Worm (Caenorhabditis elegans) whole organism, L3 larva: ENCODE measurements around the gene srz-72.

Experiments
- R02D3.7 ChIP-seq: fragments of 150-350 bp; optimal IDR thresholded peaks from 2 replicates; lab custom pipeline; 2014; ENCODE audit warnings: missing biosample characterization, missing genetic modification characterization
- ZK546.5 ChIP-seq: sonication (generic microtip); optimal IDR thresholded peaks from 2 replicates; lab custom pipeline; 2017; ENCODE audit warnings: missing biosample characterization, missing genetic modification characterization
- aly-2 ChIP-seq: fragments of 150-350 bp; optimal IDR thresholded peaks from 2 replicates; lab custom pipeline; 2014; ENCODE audit warnings: missing biosample characterization, missing genetic modification characterization
- ama-1 ChIP-seq: fragments of 150-350 bp; optimal IDR thresholded peaks from 2 replicates; lab custom pipeline; 2018
- ceh-16 ChIP-seq: sonication (generic microtip); optimal IDR thresholded peaks from 2 replicates; lab custom pipeline; 2017; ENCODE audit warnings: missing biosample characterization, missing genetic modification characterization
- ceh-28 ChIP-seq: fragments of 150-350 bp; optimal IDR thresholded peaks from 2 replicates; lab custom pipeline; 2014; ENCODE audit warnings: missing biosample characterization, missing genetic modification reagents, missing genetic modification characterization
- ceh-82 ChIP-seq: fragments of 150-350 bp; optimal IDR thresholded peaks from 2 replicates; lab custom pipeline; 2014; ENCODE audit warnings: missing biosample characterization, missing genetic modification characterization
- daf-12 ChIP-seq: fragments of 150-350 bp; optimal IDR thresholded peaks from 2 replicates; lab custom pipeline; 2014; ENCODE audit warnings: missing biosample characterization, missing genetic modification reagents, missing genetic modification characterization
- egl-27 ChIP-seq: sonication (generic microtip); optimal IDR thresholded peaks from 4 replicates; lab custom pipeline; 2017; ENCODE audit warnings: missing biosample characterization, missing genetic modification reagents, missing genetic modification characterization
- egl-5 ChIP-seq: fragments of 150-350 bp; optimal IDR thresholded peaks from 2 replicates; lab custom pipeline; 2017; ENCODE audit warnings: missing biosample characterization, missing genetic modification reagents, missing genetic modification characterization, inconsistent platforms
- elt-1 ChIP-seq: fragments of 150-350 bp; optimal IDR thresholded peaks from 2 replicates; lab custom pipeline; 2014; ENCODE audit warnings: missing biosample characterization, missing genetic modification characterization
- elt-2 ChIP-seq: sonication (generic microtip); optimal IDR thresholded peaks from 2 replicates; lab custom pipeline; 2016; ENCODE audit warnings: missing genetic modification reagents, mild to moderate bottlenecking, missing genetic modification characterization, missing compliant biosample characterization
- eor-1 ChIP-seq, 2 experiments: fragments of 150-350 bp; optimal IDR thresholded peaks; 2 replicates each; lab custom pipeline; 2014 to 2018; ENCODE audit warnings: missing biosample characterization in 2 of 2, missing genetic modification characterization in 2 of 2
- fkh-2 ChIP-seq: fragments of 150-350 bp; optimal IDR thresholded peaks from 2 replicates; lab custom pipeline; 2014; ENCODE audit warnings: missing biosample characterization, missing genetic modification reagents, missing genetic modification characterization
- fos-1 ChIP-seq: fragments of 150-350 bp; optimal IDR thresholded peaks from 2 replicates; lab custom pipeline; 2014; ENCODE audit warnings: missing biosample characterization, missing genetic modification characterization
- hmg-11 ChIP-seq: sonication (generic microtip); optimal IDR thresholded peaks from 2 replicates; lab custom pipeline; 2016; ENCODE audit warnings: missing genetic modification characterization, missing compliant biosample characterization
- jun-1 ChIP-seq: fragments of 150-350 bp; optimal IDR thresholded peaks from 2 replicates; lab custom pipeline; 2014; ENCODE audit warnings: missing biosample characterization, missing genetic modification reagents, missing genetic modification characterization
- lin-15B ChIP-seq: fragments of 150-350 bp; optimal IDR thresholded peaks from 2 replicates; lab custom pipeline; 2014; ENCODE audit warnings: missing biosample characterization, missing genetic modification characterization
- lin-39 ChIP-seq: fragments of 150-350 bp; optimal IDR thresholded peaks from 2 replicates; lab custom pipeline; 2018; ENCODE audit warnings: missing biosample characterization, missing genetic modification reagents, missing genetic modification characterization
- lsy-12 ChIP-seq: sonication (generic microtip); optimal IDR thresholded peaks from 2 replicates; lab custom pipeline; 2016; ENCODE audit warnings: mild to moderate bottlenecking, missing genetic modification characterization, missing compliant biosample characterization
- mdl-1 ChIP-seq: fragments of 150-350 bp; optimal IDR thresholded peaks from 2 replicates; lab custom pipeline; 2014; ENCODE audit warnings: missing biosample characterization, missing genetic modification characterization
- mml-1 ChIP-seq: fragments of 150-350 bp; sonication (generic microtip); optimal IDR thresholded peaks from 3 replicates; lab custom pipeline; 2014; ENCODE audit warnings: missing biosample characterization, missing genetic modification characterization
- nfya-1 ChIP-seq: sonication (generic microtip); optimal IDR thresholded peaks from 2 replicates; lab custom pipeline; 2017; ENCODE audit warnings: missing genetic modification characterization, mild to moderate bottlenecking, missing compliant biosample characterization, antibody characterized with exemption, moderate library complexity; ENCODE audit not compliant: insufficient read depth
- nhr-11 ChIP-seq: fragments of 150-350 bp; optimal IDR thresholded peaks from 2 replicates; lab custom pipeline; 2014; ENCODE audit warnings: missing biosample characterization, missing genetic modification characterization
- nhr-12 ChIP-seq: fragments of 150-350 bp; optimal IDR thresholded peaks from 2 replicates; lab custom pipeline; 2014; ENCODE audit warnings: missing biosample characterization, missing genetic modification characterization
- nhr-237 ChIP-seq: fragments of 150-350 bp; optimal IDR thresholded peaks from 2 replicates; lab custom pipeline; 2014; ENCODE audit warnings: missing biosample characterization, missing genetic modification characterization
- nhr-25 ChIP-seq: sonication (generic microtip); optimal IDR thresholded peaks from 2 replicates; lab custom pipeline; 2017; ENCODE audit warnings: missing biosample characterization, missing genetic modification characterization
- nhr-28 ChIP-seq: fragments of 150-350 bp; optimal IDR thresholded peaks from 2 replicates; lab custom pipeline; 2014; ENCODE audit warnings: missing biosample characterization, missing genetic modification characterization
- nhr-67 ChIP-seq: fragments of 150-350 bp; optimal IDR thresholded peaks from 2 replicates; lab custom pipeline; 2014; ENCODE audit warnings: missing biosample characterization, missing genetic modification characterization
- nhr-76 ChIP-seq: fragments of 150-350 bp; sonication (generic microtip); optimal IDR thresholded peaks from 5 replicates; lab custom pipeline; 2014; ENCODE audit warnings: missing biosample characterization, missing genetic modification characterization
- nhr-77 ChIP-seq: fragments of 150-350 bp; optimal IDR thresholded peaks from 2 replicates; lab custom pipeline; 2014; ENCODE audit warnings: missing biosample characterization, missing genetic modification characterization
- pha-4 ChIP-seq: fragments of 150-350 bp; optimal IDR thresholded peaks from 2 replicates; lab custom pipeline; 2014; ENCODE audit warnings: missing biosample characterization, missing genetic modification reagents, missing genetic modification characterization
- pqm-1 ChIP-seq: fragments of 150-350 bp; optimal IDR thresholded peaks from 2 replicates; lab custom pipeline; 2017; ENCODE audit warnings: missing biosample characterization, missing genetic modification characterization, inconsistent platforms
- sea-2 ChIP-seq: fragments of 150-350 bp; sonication (generic microtip); optimal IDR thresholded peaks from 4 replicates; lab custom pipeline; 2014; ENCODE audit warnings: missing biosample characterization, missing genetic modification reagents, missing genetic modification characterization
- skn-1 ChIP-seq: fragments of 150-350 bp; optimal IDR thresholded peaks from 2 replicates; lab custom pipeline; 2014; ENCODE audit warnings: missing biosample characterization, missing genetic modification characterization
- zag-1 ChIP-seq: fragments of 150-350 bp; optimal IDR thresholded peaks from 2 replicates; lab custom pipeline; 2014; ENCODE audit warnings: missing biosample characterization, missing genetic modification characterization
- ztf-11 ChIP-seq: fragments of 150-350 bp; optimal IDR thresholded peaks from 2 replicates; lab custom pipeline; 2014; ENCODE audit warnings: missing biosample characterization, missing genetic modification characterization
- ztf-4 ChIP-seq: fragments of 150-350 bp; optimal IDR thresholded peaks from 2 replicates; lab custom pipeline; 2014; ENCODE audit warnings: missing biosample characterization, missing genetic modification characterization

The srz-72 gene

ce11 chrIV:16298851-16299250 lies at the start of gene srz-72:
Gene srz-72, plus strand, starts transcription at chrIV:16299151.
- no peak for TF ChIP-seq ceh-16 (tag; lab: Kevin White, UChicago)
- TF ChIP-seq lin-39: no peak
- no peak for TF ChIP-seq nfya-1 (tag; lab: Kevin White, UChicago)
- TF ChIP-seq nhr-67 (tag; lab: Kevin White, UChicago): no peak
- TF ChIP-seq zag-1: no peak
- TF ChIP-seq lsy-12 (tag; lab: Kevin White, UChicago): no peak
- no peak for TF ChIP-seq nhr-237 (tag; lab: Kevin White, UChicago)
- TF ChIP-seq egl-5 (tag; lab: Kevin White, UChicago): no peak
- no peak for TF ChIP-seq fos-1
- no peak for TF ChIP-seq mdl-1 (tag; lab: Kevin White, UChicago)
- no peak for TF ChIP-seq pqm-1 (tag; lab: Kevin White, UChicago)
- no peak for TF ChIP-seq ztf-4 (tag; lab: Kevin White, UChicago)
- TF ChIP-seq ZK546.5 (tag; lab: Kevin White, UChicago): no peak
- no peak for TF ChIP-seq ztf-11
- no peak for TF ChIP-seq ceh-28
- TF ChIP-seq eor-1 (tag; optimal IDR thresholded peaks at IDR 0.05; lab: Kevin White, UChicago): no peak
- no peak for TF ChIP-seq nhr-77
- TF ChIP-seq hmg-11 (tag; lab: Kevin White, UChicago): no peak
- TF ChIP-seq nhr-28 (tag; lab: Kevin White, UChicago): no peak
- TF ChIP-seq pha-4: no peak

DNA sequence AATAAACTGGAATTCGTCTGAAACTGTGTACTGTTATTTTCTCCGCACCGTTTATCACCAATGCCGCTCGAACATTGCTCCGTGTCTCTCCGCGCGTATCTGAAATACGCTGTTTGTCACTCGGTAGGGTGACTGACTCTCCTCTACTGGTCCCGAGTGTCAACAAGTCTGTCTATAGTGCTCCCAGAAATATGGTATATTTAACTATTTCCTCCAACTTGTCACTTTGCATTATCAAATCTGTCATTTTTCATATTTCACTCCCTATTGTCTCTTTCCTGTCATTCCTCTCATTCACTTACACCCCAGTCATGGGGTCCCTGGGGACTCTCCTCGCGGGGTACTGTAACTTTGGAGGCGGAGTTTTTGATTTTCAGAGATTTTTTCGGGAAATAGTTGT lies 44.5 kb upstream of the srz-72 start, which contains the start of gene hlh-17:
hlh-17 (plus strand) TSS at position 301 of the 400 bp plus-strand sequence.
- no peak for TF ChIP-seq fkh-2 (tag; lab: Kevin White, UChicago)
- TF ChIP-seq nhr-11 (tag; lab: Kevin White, UChicago): no peak
- no peak for TF ChIP-seq elt-1 (tag; lab: Kevin White, UChicago)
- no peak for TF ChIP-seq pha-4
- no peak for TF ChIP-seq ztf-11
- no peak for TF ChIP-seq mml-1
- TF ChIP-seq nhr-77: no peak
- no peak for TF ChIP-seq ZK546.5 (tag; lab: Kevin White, UChicago)
- TF ChIP-seq sea-2 (GFP tag; lab: Kevin White, UChicago): no peak
- TF ChIP-seq nhr-25 (tag; lab: Kevin White, UChicago): no peak
- no peak for TF ChIP-seq aly-2 (tag; lab: Kevin White, UChicago)
- TF ChIP-seq egl-5 (tag; lab: Kevin White, UChicago): no peak
- TF ChIP-seq ceh-82 (tag; lab: Kevin White, UChicago): no peak

DNA sequence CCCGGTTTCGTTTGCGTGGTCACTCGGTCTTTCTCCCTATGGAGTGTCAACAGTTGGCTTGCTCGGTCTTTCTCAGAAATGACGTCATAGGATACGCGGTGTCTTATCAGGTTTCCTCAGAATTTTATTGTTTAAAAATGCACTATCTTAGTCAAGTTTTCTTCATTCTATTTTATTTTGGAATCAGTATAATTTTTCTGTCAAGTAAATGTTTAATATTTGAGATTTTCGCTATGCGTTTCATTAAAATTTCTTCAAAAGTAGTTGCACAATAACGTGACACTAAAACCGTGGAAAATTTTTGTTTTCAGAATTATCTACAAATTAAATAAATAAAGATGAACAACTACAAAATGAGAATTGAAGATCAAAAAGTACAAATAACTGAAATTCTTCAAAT lies 41.6 kb upstream of the srz-72 start, which contains the start of gene hlh-31:
hlh-31 (plus strand) TSS at position 301 of the 400 bp plus-strand sequence.
- TF ChIP-seq fos-1 (no peak), elt-1 (tag; lab: Kevin White, UChicago) (no peak), nhr-237 (tag; lab: Kevin White, UChicago) (no peak), ztf-11 (no peak), daf-12 (tag; lab: Kevin White, UChicago) (no peak), egl-5 (tag; lab: Kevin White, UChicago) (no peak), nhr-28 (tag; lab: Kevin White, UChicago) (no peak), ceh-28 (no peak), elt-2 (tag; lab: Kevin White, UChicago) (no peak), ama-1 (lab: Kevin White, UChicago) (no peak), ZK546.5 (tag; lab: Kevin White, UChicago) (no peak), zag-1 (no peak), nfya-1 (tag; lab: Kevin White, UChicago) (no peak), egl-27 (no peak), skn-1 (tag; lab: Kevin White, UChicago) (no peak), eor-1 (tag; optimal IDR thresholded peaks at IDR 0.05; lab: Kevin White, UChicago) (no peak)
- TF ChIP-seq, all 47 proteins: peak for 0

DNA sequence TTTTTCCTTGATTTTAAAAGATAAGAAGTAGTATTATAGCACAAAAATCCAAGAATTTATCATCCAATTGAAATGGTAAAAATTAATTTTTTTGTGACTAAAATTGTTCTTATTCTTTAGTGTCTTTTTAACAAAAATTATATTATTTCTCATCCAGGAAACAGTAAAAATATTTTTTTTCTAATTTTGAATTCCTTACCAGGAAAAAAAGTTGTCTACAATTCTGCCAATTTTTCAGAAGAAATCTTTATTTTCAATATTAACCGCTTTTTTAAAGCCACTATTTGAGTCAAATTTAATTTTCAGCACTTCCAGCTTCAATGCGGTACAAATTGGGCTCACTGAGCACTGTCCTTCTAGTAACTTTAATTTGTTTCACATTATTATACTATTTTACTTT lies 28.0 kb upstream of the srz-72 start, which contains the start of gene F38C2.4:
F38C2.4 (plus strand) TSS at position 301 of the 400 bp plus-strand sequence.
- no peak for TF ChIP-seq pqm-1 (tag; lab: Kevin White, UChicago)
- no peak for TF ChIP-seq elt-1 (tag; lab: Kevin White, UChicago)
- no peak for TF ChIP-seq nhr-12 (tag; lab: Kevin White, UChicago)
- TF ChIP-seq ztf-11: no peak
- TF ChIP-seq sea-2 (GFP tag; lab: Kevin White, UChicago): no peak
- no peak for TF ChIP-seq nhr-11 (tag; lab: Kevin White, UChicago)
- no peak for TF ChIP-seq nhr-76 (tag; lab: Kevin White, UChicago)
- no peak for TF ChIP-seq nhr-77
- TF ChIP-seq skn-1 (tag; lab: Kevin White, UChicago): no peak
- no peak for TF ChIP-seq ceh-16 (tag; lab: Kevin White, UChicago)
- no peak for TF ChIP-seq ztf-4 (tag; lab: Kevin White, UChicago)
- TF ChIP-seq R02D3.7 (tag; lab: Kevin White, UChicago): no peak
- no peak for TF ChIP-seq egl-5 (tag; lab: Kevin White, UChicago)
- no peak for TF ChIP-seq fos-1
- no peak for TF ChIP-seq jun-1 (tag; lab: Kevin White, UChicago)
- no peak for TF ChIP-seq lin-15B (tag; lab: Kevin White, UChicago)
- no peak for TF ChIP-seq ZK546.5 (tag; lab: Kevin White, UChicago)
- TF ChIP-seq eor-1 (tag; optimal IDR thresholded peaks at IDR 0.05; lab: Kevin White, UChicago): no peak
- TF ChIP-seq hmg-11 (tag; lab: Kevin White, UChicago): no peak
- no peak for TF ChIP-seq zag-1
